Worm (Caenorhabditis elegans) whole organism, young adult: ENCODE results near the gene C01G10.17.
A peak's percentile ranks its signal among the peaks of the same experiment; 100 is the strongest.

Experiments
- B0019.2 ChIP-seq: fragments of 200-800 bp; sonication (Bioruptor generic); conservative IDR thresholded peaks from 2 replicates; pipeline ENCODE4 v1.3.6; 2022; ENCODE audit warnings: missing genetic modification reagents, missing genetic modification characterization, missing compliant biosample characterization
- B0261.1 ChIP-seq: sonication (generic microtip); optimal IDR thresholded peaks from 2 replicates; lab custom pipeline; 2016; ENCODE audit warnings: mild to moderate bottlenecking, missing genetic modification characterization, moderate library complexity, missing compliant biosample characterization
- C06A6.2 ChIP-seq: fragments of 200-800 bp; sonication (Bioruptor generic); conservative IDR thresholded peaks from 2 replicates; pipeline ENCODE4 v1.3.6; 2022; ENCODE audit warnings: missing genetic modification characterization, missing compliant biosample characterization
- C17E4.6 ChIP-seq: fragments of 200-800 bp; sonication (Bioruptor generic); IDR thresholded peaks from 2 replicates; pipeline ENCODE4 v1.3.6; 2022; ENCODE audit warnings: missing genetic modification reagents, missing genetic modification characterization, missing compliant biosample characterization
- F22D6.2 ChIP-seq: sonication (generic microtip); optimal IDR thresholded peaks from 2 replicates; lab custom pipeline; 2016; ENCODE audit warnings: mild to moderate bottlenecking, missing genetic modification characterization, missing compliant biosample characterization
- F23B12.7 ChIP-seq: sonication (generic microtip); optimal IDR thresholded peaks from 2 replicates; lab custom pipeline; 2017; ENCODE audit warnings: missing genetic modification characterization, mild to moderate bottlenecking, missing compliant biosample characterization, antibody characterized with exemption, moderate library complexity; ENCODE audit not compliant: insufficient read depth
- F39B2.1 ChIP-seq: fragments of 200-800 bp; sonication (Bioruptor generic); IDR thresholded peaks from 2 replicates; pipeline ENCODE4 v1.3.6; 2022; ENCODE audit warnings: missing genetic modification reagents, missing genetic modification characterization, missing compliant biosample characterization
- F57A8.1 ChIP-seq: fragments of 200-800 bp; sonication (Bioruptor generic); optimal IDR thresholded peaks from 2 replicates; lab custom pipeline; 2018; ENCODE audit warnings: mild to moderate bottlenecking, missing genetic modification characterization, moderate library complexity, missing compliant biosample characterization
- K12H6.12 ChIP-seq: fragments of 200-800 bp; sonication (Bioruptor generic); optimal IDR thresholded peaks from 2 replicates; lab custom pipeline; 2018; ENCODE audit warnings: mild to moderate bottlenecking, missing genetic modification characterization, missing compliant biosample characterization
- Y56A3A.18 ChIP-seq: fragments of 200-800 bp; sonication (Bioruptor generic); IDR thresholded peaks from 2 replicates; pipeline ENCODE4 v1.3.6; 2022; ENCODE audit warnings: missing genetic modification reagents, missing genetic modification characterization, missing compliant biosample characterization
- Y67H2A.10 ChIP-seq: fragments of 200-800 bp; sonication (Bioruptor generic); conservative IDR thresholded peaks from 2 replicates; pipeline ENCODE4 v1.3.6; 2022; ENCODE audit warnings: missing genetic modification reagents, missing genetic modification characterization, missing compliant biosample characterization
- ZK185.1 ChIP-seq: sonication (generic microtip); optimal IDR thresholded peaks from 2 replicates; lab custom pipeline; 2016; ENCODE audit warnings: mild to moderate bottlenecking, missing genetic modification characterization, missing compliant biosample characterization; ENCODE audit not compliant: poor library complexity, severe bottlenecking
- akir-1 ChIP-seq: fragments of 200-800 bp; sonication (Bioruptor generic); optimal IDR thresholded peaks from 2 replicates; lab custom pipeline; 2018; ENCODE audit warnings: mild to moderate bottlenecking, missing genetic modification characterization, moderate library complexity, missing compliant biosample characterization
- aptf-2 ChIP-seq: fragments of 200-800 bp; sonication (Bioruptor generic); conservative IDR thresholded peaks from 2 replicates; pipeline ENCODE4 v1.3.6; 2022; ENCODE audit warnings: missing genetic modification reagents, missing genetic modification characterization, missing compliant biosample characterization
- athp-1 ChIP-seq: sonication (generic microtip); optimal IDR thresholded peaks from 2 replicates; lab custom pipeline; 2017; ENCODE audit warnings: mild to moderate bottlenecking, missing genetic modification characterization, missing compliant biosample characterization
- attf-3 ChIP-seq: fragments of 200-800 bp; sonication (Bioruptor generic); conservative IDR thresholded peaks from 2 replicates; pipeline ENCODE4 v1.3.6; 2022; ENCODE audit warnings: missing genetic modification reagents, missing genetic modification characterization, missing compliant biosample characterization
- attf-5 ChIP-seq: fragments of 200-800 bp; sonication (Bioruptor generic); optimal IDR thresholded peaks from 2 replicates; lab custom pipeline; 2018; ENCODE audit warnings: mild to moderate bottlenecking, missing genetic modification characterization, missing compliant biosample characterization
- attf-6 ChIP-seq: fragments of 200-800 bp; sonication (Bioruptor generic); IDR thresholded peaks from 2 replicates; pipeline ENCODE4 v1.3.6; 2022; ENCODE audit warnings: missing genetic modification reagents, missing genetic modification characterization, missing compliant biosample characterization
- bed-1 ChIP-seq: fragments of 200-800 bp; sonication (Bioruptor generic); IDR thresholded peaks from 2 replicates; pipeline ENCODE4 v1.3.6; 2022; ENCODE audit warnings: missing genetic modification reagents, missing genetic modification characterization, missing compliant biosample characterization
- bed-2 ChIP-seq: fragments of 200-800 bp; sonication (Bioruptor generic); IDR thresholded peaks from 2 replicates; pipeline ENCODE4 v1.3.6; 2022; ENCODE audit warnings: missing genetic modification reagents, missing genetic modification characterization, missing compliant biosample characterization
- ceh-79 ChIP-seq: sonication (generic microtip); optimal IDR thresholded peaks from 2 replicates; lab custom pipeline; 2017; ENCODE audit warnings: mild to moderate bottlenecking, missing genetic modification characterization, missing compliant biosample characterization
- ceh-91 ChIP-seq: fragments of 200-800 bp; sonication (Bioruptor generic); IDR thresholded peaks from 2 replicates; pipeline ENCODE4 v1.3.6; 2022; ENCODE audit warnings: missing genetic modification reagents, missing genetic modification characterization, missing compliant biosample characterization
- dpff-1 ChIP-seq: sonication (generic microtip); optimal IDR thresholded peaks from 2 replicates; lab custom pipeline; 2017; ENCODE audit warnings: mild to moderate bottlenecking, missing genetic modification characterization, missing compliant biosample characterization
- dpl-1 ChIP-seq: fragments of 150-350 bp; optimal IDR thresholded peaks from 2 replicates; lab custom pipeline; 2014; ENCODE audit warnings: missing biosample characterization, missing genetic modification reagents, missing genetic modification characterization
- fkh-3 ChIP-seq: sonication (generic microtip); optimal IDR thresholded peaks from 2 replicates; lab custom pipeline; 2016; ENCODE audit warnings: mild to moderate bottlenecking, missing genetic modification characterization, missing compliant biosample characterization
- hlh-12 ChIP-seq: sonication (generic microtip); optimal IDR thresholded peaks from 2 replicates; lab custom pipeline; 2016; ENCODE audit warnings: missing genetic modification characterization, missing compliant biosample characterization
- hmg-20 ChIP-seq: fragments of 200-800 bp; sonication (Bioruptor generic); IDR thresholded peaks from 2 replicates; pipeline ENCODE4 v1.3.6; 2022; ENCODE audit warnings: missing genetic modification reagents, missing genetic modification characterization, missing compliant biosample characterization
- lin-35 ChIP-seq, 3 experiments: fragments of 150-350 bp in 2 of 3; sonication (generic microtip) in 1 of 3; optimal IDR thresholded peaks; 2 replicates each; lab custom pipeline; 2014 to 2018; ENCODE audit warnings: missing biosample characterization in 3 of 3, missing genetic modification characterization in 3 of 3, missing genetic modification reagents in 3 of 3
- lin-40 ChIP-seq: sonication (generic microtip); optimal IDR thresholded peaks from 2 replicates; lab custom pipeline; 2016; ENCODE audit warnings: missing genetic modification characterization, mild to moderate bottlenecking, missing compliant biosample characterization, missing genotype, missing genetic modification reagents
- lin-54 ChIP-seq: fragments of 200-800 bp; sonication (Bioruptor generic); optimal IDR thresholded peaks from 2 replicates; lab custom pipeline; 2018; ENCODE audit warnings: mild to moderate bottlenecking, missing genetic modification characterization, missing compliant biosample characterization
- lir-1 ChIP-seq: fragments of 200-800 bp; sonication (Bioruptor generic); conservative IDR thresholded peaks from 2 replicates; pipeline ENCODE4 v1.3.6; 2022; ENCODE audit warnings: missing genetic modification reagents, missing genetic modification characterization, missing compliant biosample characterization
- lsl-1 ChIP-seq: fragments of 200-800 bp; sonication (Bioruptor generic); optimal IDR thresholded peaks from 2 replicates; lab custom pipeline; 2018; ENCODE audit warnings: mild to moderate bottlenecking, missing genetic modification characterization, moderate library complexity, missing compliant biosample characterization
- mcd-1 ChIP-seq: fragments of 200-800 bp; sonication (Bioruptor generic); IDR thresholded peaks from 2 replicates; pipeline ENCODE4 v1.3.6; 2022; ENCODE audit warnings: missing genetic modification reagents, missing genetic modification characterization, missing compliant biosample characterization
- mes-4 ChIP-seq: sonication (generic microtip); optimal IDR thresholded peaks from 2 replicates; lab custom pipeline; 2016; ENCODE audit warnings: missing genotype, missing genetic modification characterization, missing compliant biosample characterization
- mxl-1 ChIP-seq: sonication (generic microtip); optimal IDR thresholded peaks from 2 replicates; lab custom pipeline; 2016; ENCODE audit warnings: missing genetic modification characterization, missing compliant biosample characterization
- nfyb-1 ChIP-seq: fragments of 200-800 bp; sonication (Bioruptor generic); IDR thresholded peaks from 2 replicates; pipeline ENCODE4 v1.3.6; 2022; ENCODE audit warnings: missing genetic modification reagents, missing genetic modification characterization, missing compliant biosample characterization
- nhr-120 ChIP-seq: fragments of 200-800 bp; sonication (Bioruptor generic); IDR thresholded peaks from 2 replicates; pipeline ENCODE4 v1.3.6; 2022; ENCODE audit warnings: missing genetic modification characterization, missing compliant biosample characterization
- nhr-27 ChIP-seq: fragments of 200-800 bp; sonication (Bioruptor generic); optimal IDR thresholded peaks from 2 replicates; lab custom pipeline; 2018; ENCODE audit warnings: mild to moderate bottlenecking, missing genetic modification characterization, moderate library complexity, missing compliant biosample characterization
- pbrm-1 ChIP-seq: fragments of 200-800 bp; sonication (Bioruptor generic); IDR thresholded peaks from 2 replicates; pipeline ENCODE4 v1.3.6; 2022; ENCODE audit warnings: missing genetic modification reagents, missing genetic modification characterization, missing compliant biosample characterization
- pha-4 ChIP-seq: fragments of 150-350 bp; sonication (generic microtip); optimal IDR thresholded peaks from 2 replicates; lab custom pipeline; 2014; ENCODE audit warnings: missing biosample characterization, missing genetic modification reagents, missing genetic modification characterization
- rcor-1 ChIP-seq: fragments of 200-800 bp; sonication (Bioruptor generic); IDR thresholded peaks from 2 replicates; pipeline ENCODE4 v1.3.6; 2022; ENCODE audit warnings: missing genetic modification reagents, missing genetic modification characterization, missing compliant biosample characterization
- snpc-1.1 ChIP-seq: sonication (generic microtip); optimal IDR thresholded peaks from 2 replicates; lab custom pipeline; 2017; ENCODE audit warnings: missing genetic modification characterization, mild to moderate bottlenecking, missing compliant biosample characterization, antibody characterized with exemption, moderate library complexity, missing genotype, missing genetic modification reagents; ENCODE audit not compliant: insufficient read depth
- tlf-1 ChIP-seq: fragments of 200-800 bp; sonication (Bioruptor generic); optimal IDR thresholded peaks from 2 replicates; lab custom pipeline; 2018; ENCODE audit warnings: mild to moderate bottlenecking, missing genetic modification characterization, missing compliant biosample characterization
- ztf-18 ChIP-seq: sonication (generic microtip); optimal IDR thresholded peaks from 2 replicates; lab custom pipeline; 2016; ENCODE audit warnings: missing genotype, mild to moderate bottlenecking, missing genetic modification characterization, missing compliant biosample characterization
- ztf-25 ChIP-seq: fragments of 200-800 bp; sonication (Bioruptor generic); IDR thresholded peaks from 2 replicates; pipeline ENCODE4 v1.3.6; 2022; ENCODE audit warnings: missing genetic modification reagents, missing genetic modification characterization, missing compliant biosample characterization
- ztf-26 ChIP-seq: sonication (generic microtip); optimal IDR thresholded peaks from 2 replicates; lab custom pipeline; 2017; ENCODE audit warnings: missing genetic modification characterization, missing compliant biosample characterization
- ztf-28 ChIP-seq: fragments of 200-800 bp; sonication (Bioruptor generic); IDR thresholded peaks from 2 replicates; pipeline ENCODE4 v1.3.6; 2022; ENCODE audit warnings: missing genetic modification reagents, missing genetic modification characterization, missing compliant biosample characterization
- ztf-3 ChIP-seq: fragments of 200-800 bp; sonication (Bioruptor generic); optimal IDR thresholded peaks from 2 replicates; lab custom pipeline; 2018; ENCODE audit warnings: mild to moderate bottlenecking, missing genetic modification characterization, missing compliant biosample characterization
- ztf-6 ChIP-seq: fragments of 200-800 bp; sonication (Bioruptor generic); IDR thresholded peaks from 2 replicates; pipeline ENCODE4 v1.3.6; 2022; ENCODE audit warnings: missing genetic modification reagents, missing genetic modification characterization, missing compliant biosample characterization

Gene C01G10.17

ce11 chrV:15085335-15085800, 5.2 kb upstream of the C01G10.17 start, which contains the start of the genes ahsa-1 and C01G10.7 (continued):
- peak; percentile 98 for TF ChIP-seq mcd-1
- TF ChIP-seq C06A6.2, result no peak
- TF ChIP-seq ceh-79 (tag; lab: Kevin White, UChicago), result peak; percentile 13
- TF ChIP-seq lin-40 (tag; lab: Kevin White, UChicago), result no peak
- TF ChIP-seq lsl-1 (GFP tag; lab: Kevin White, UChicago), result peak; percentile 68
- peak; percentile 82 for TF ChIP-seq lin-54 (GFP tag; lab: Kevin White, UChicago)
- TF ChIP-seq C17E4.6 (GFP tag; lab: Robert Waterston, UW), result peak; percentile 48; the same call in 1 of the 2 replicates
- peak; percentile 70 for TF ChIP-seq K12H6.12
- TF ChIP-seq nfyb-1 (GFP tag; lab: Robert Waterston, UW), result no peak; the same call in 1 of the 2 replicates
- TF ChIP-seq dpl-1, result no peak
- TF ChIP-seq attf-3, result peak; percentile 69
- TF ChIP-seq ceh-91 (GFP tag; lab: Robert Waterston, UW), result peak; percentile 90
- TF ChIP-seq pha-4, result no peak
- TF ChIP-seq attf-5, result peak; percentile 93
- peak; percentile 87; the same call in 1 of the 2 replicates for TF ChIP-seq pbrm-1 (GFP tag; lab: Robert Waterston, UW)
- TF ChIP-seq hlh-12 (tag; lab: Kevin White, UChicago), result no peak
- peak; percentile 71; the same call in 1 of the 2 replicates for TF ChIP-seq ztf-25 (GFP tag; lab: Robert Waterston, UW)
- peak; percentile 97 for TF ChIP-seq ZK185.1 (tag; lab: Kevin White, UChicago)
- TF ChIP-seq snpc-1.1 (tag; lab: Kevin White, UChicago), result peak; percentile 74
- no peak for TF ChIP-seq Y56A3A.18 (GFP tag; lab: Robert Waterston, UW)
- peak; percentile 82 for TF ChIP-seq lir-1 (GFP tag; lab: Robert Waterston, UW)
- TF ChIP-seq F39B2.1 (GFP tag; lab: Robert Waterston, UW), result no peak
- no peak for TF ChIP-seq bed-1 (GFP tag; lab: Robert Waterston, UW)
- TF ChIP-seq mxl-1, result no peak
- no peak for TF ChIP-seq nhr-120 (GFP tag; lab: Robert Waterston, UW)
- TF ChIP-seq F57A8.1, result no peak
- peak; percentile 74 for TF ChIP-seq Y67H2A.10 (GFP tag; lab: Robert Waterston, UW)
- TF ChIP-seq attf-6, result no peak
- no peak for TF ChIP-seq mes-4 (tag; lab: Kevin White, UChicago)
- TF ChIP-seq F22D6.2 (tag; lab: Kevin White, UChicago), result peak; percentile 52
- peak; percentile 94 for TF ChIP-seq bed-2
- no peak for TF ChIP-seq hmg-20
- peak; percentile 84 for TF ChIP-seq F23B12.7 (tag; lab: Kevin White, UChicago)
- peak; percentile 74 for TF ChIP-seq ztf-18 (tag; lab: Kevin White, UChicago)
- peak; percentile 90 for TF ChIP-seq aptf-2 (GFP tag; lab: Robert Waterston, UW)
- TF ChIP-seq B0019.2 (GFP tag; lab: Robert Waterston, UW), result peak; percentile 82; the same call in 1 of the 2 replicates
- TF ChIP-seq dpff-1, result no peak
- no peak for TF ChIP-seq ztf-3 (GFP tag; lab: Kevin White, UChicago)
- peak; percentile 83 for TF ChIP-seq ztf-6 (GFP tag; lab: Robert Waterston, UW)
- TF ChIP-seq ztf-26 (tag; lab: Kevin White, UChicago), result peak; percentile 46
- TF ChIP-seq fkh-3 (tag; lab: Kevin White, UChicago), result no peak
- peak; percentile 86 for TF ChIP-seq athp-1 (tag; lab: Kevin White, UChicago)
- peak; percentile 93 for TF ChIP-seq ztf-28
- peak; percentile 31 for TF ChIP-seq akir-1 (GFP tag; lab: Kevin White, UChicago)
- peak; percentile 86 for TF ChIP-seq tlf-1 (GFP tag; lab: Kevin White, UChicago)
- peak; percentile 84 for TF ChIP-seq rcor-1 (GFP tag; lab: Robert Waterston, UW)
- TF ChIP-seq B0261.1, result peak; percentile 37
- TF ChIP-seq nhr-27 (tag; lab: Kevin White, UChicago), result no peak
- TF ChIP-seq lin-35 (GFP tag; optimal IDR thresholded peaks at IDR 0.05; lab: Kevin White, UChicago), result no peak
